Worm (Caenorhabditis elegans): Measurements from ENCODE around the gene F13H8.3.

Gene F13H8.3

ce11 chrII:6263685-6264084 is at the start of gene F13H8.3:
Gene F13H8.3 (plus strand): TSS chrII:6263985.
- TF ChIP-seq cog-1 (tag; optimal IDR thresholded peaks at IDR 0.05) (no peak), T22C8.4 (GFP tag; IDR thresholded peaks at IDR 0.05) (no peak), med-1 (GFP tag; optimal IDR thresholded peaks at IDR 0.05; ENCODE audit: insufficient read depth) (no peak), flt-1 (GFP tag; IDR thresholded peaks at IDR 0.05) (no peak), tab-1 (GFP tag; IDR thresholded peaks at IDR 0.05) (no peak), ztf-23 (GFP tag; IDR thresholded peaks at IDR 0.05) (no peak), ztf-29 (GFP tag; IDR thresholded peaks at IDR 0.05) (no peak), ref-1 (GFP tag; conservative IDR thresholded peaks at IDR 0.05) (no peak), klf-2 (GFP tag; conservative IDR thresholded peaks at IDR 0.05) (no peak)

- no peak for TF ChIP-seq tab-1 (GFP tag; IDR thresholded peaks at IDR 0.05)
- no peak for TF ChIP-seq med-1 (GFP tag; optimal IDR thresholded peaks at IDR 0.05; ENCODE audit: insufficient read depth)
- TF ChIP-seq T22C8.4 (GFP tag; IDR thresholded peaks at IDR 0.05), result no peak
- no peak for TF ChIP-seq klf-2 (GFP tag; conservative IDR thresholded peaks at IDR 0.05)
- no peak for TF ChIP-seq cog-1 (tag; optimal IDR thresholded peaks at IDR 0.05)
- no peak for TF ChIP-seq ref-1 (GFP tag; conservative IDR thresholded peaks at IDR 0.05)
- TF ChIP-seq ztf-29 (GFP tag; IDR thresholded peaks at IDR 0.05), result no peak
- TF ChIP-seq flt-1 (GFP tag; IDR thresholded peaks at IDR 0.05), result no peak
Measured at ce11 chrII:6219346-6219745, 44.4 kb upstream of the F13H8.3 start, which contains the start of gene mks-2. Gene mks-2 (minus strand): TSS chrII:6219446.

- no peak for TF ChIP-seq klf-2 (GFP tag; conservative IDR thresholded peaks at IDR 0.05)
- TF ChIP-seq ztf-23 (GFP tag; IDR thresholded peaks at IDR 0.05), result no peak
- no peak for TF ChIP-seq ref-1 (GFP tag; conservative IDR thresholded peaks at IDR 0.05)
- no peak for TF ChIP-seq med-1 (GFP tag; optimal IDR thresholded peaks at IDR 0.05; ENCODE audit: insufficient read depth)
- TF ChIP-seq flt-1 (GFP tag; IDR thresholded peaks at IDR 0.05), result no peak
- no peak for TF ChIP-seq cog-1 (tag; optimal IDR thresholded peaks at IDR 0.05)
- no peak for TF ChIP-seq tab-1 (GFP tag; IDR thresholded peaks at IDR 0.05)
- no peak for TF ChIP-seq ztf-29 (GFP tag; IDR thresholded peaks at IDR 0.05)
- TF ChIP-seq T22C8.4 (GFP tag; IDR thresholded peaks at IDR 0.05), result no peak
Measured at ce11 chrII:6221470-6221869, 42.3 kb upstream of the F13H8.3 start.

DNA sequence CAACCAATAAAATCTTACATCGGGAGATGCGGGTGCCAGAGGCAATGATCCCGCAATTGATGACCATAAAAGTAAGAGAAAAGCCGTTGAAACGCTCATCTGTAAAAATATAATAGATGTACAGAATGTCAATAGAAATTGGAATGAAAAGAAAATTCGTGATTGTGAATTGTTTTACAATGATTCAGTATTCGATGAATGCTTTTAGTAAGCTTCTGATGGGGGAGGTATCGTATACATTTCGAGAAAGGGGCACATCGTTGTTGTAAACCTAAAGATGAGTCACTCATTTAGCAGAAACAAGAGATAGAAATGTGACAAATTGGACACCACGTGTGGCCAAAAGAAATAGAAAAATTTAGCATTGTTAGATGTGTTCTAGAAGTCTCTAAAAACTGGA is 41.2 kb upstream of the F13H8.3 start, which contains the start of gene C30B5.6:
Gene C30B5.6 (minus strand): TSS at position 101 of the 400 bp plus-strand sequence.
- no peak for TF ChIP-seq ztf-29 (GFP tag; IDR thresholded peaks at IDR 0.05)
- no peak for TF ChIP-seq flt-1 (GFP tag; IDR thresholded peaks at IDR 0.05)
- no peak for TF ChIP-seq ztf-23 (GFP tag; IDR thresholded peaks at IDR 0.05)
- no peak for TF ChIP-seq T22C8.4 (GFP tag; IDR thresholded peaks at IDR 0.05)
- TF ChIP-seq tab-1 (GFP tag; IDR thresholded peaks at IDR 0.05), result no peak
- TF ChIP-seq ref-1 (GFP tag; conservative IDR thresholded peaks at IDR 0.05), result no peak
- TF ChIP-seq klf-2 (GFP tag; conservative IDR thresholded peaks at IDR 0.05), result no peak
- TF ChIP-seq med-1 (GFP tag; optimal IDR thresholded peaks at IDR 0.05; ENCODE audit: insufficient read depth), result no peak

DNA sequence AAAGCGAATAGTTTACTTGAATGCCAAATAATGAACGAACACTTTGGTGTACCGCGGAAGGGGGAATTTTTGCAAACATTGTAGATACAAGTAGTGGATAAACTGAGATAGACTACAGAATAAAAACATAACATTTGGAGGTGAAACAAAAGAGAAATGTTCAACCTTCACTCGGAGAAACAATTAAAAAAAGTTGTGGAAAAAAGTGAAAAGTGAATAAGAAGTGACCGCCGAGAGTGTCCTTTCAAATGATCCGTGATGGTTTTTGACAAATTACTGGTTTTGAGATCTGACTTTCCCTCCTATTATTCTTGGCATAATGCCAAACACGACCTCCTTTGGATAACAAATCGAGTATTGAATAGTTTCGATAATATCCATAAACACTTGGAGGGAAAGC is 40.0 kb upstream of the F13H8.3 start:
- TF ChIP-seq cog-1 (tag; optimal IDR thresholded peaks at IDR 0.05), result no peak
- TF ChIP-seq ztf-23 (GFP tag; IDR thresholded peaks at IDR 0.05), result no peak
- TF ChIP-seq klf-2 (GFP tag; conservative IDR thresholded peaks at IDR 0.05), result no peak
- no peak for TF ChIP-seq med-1 (GFP tag; optimal IDR thresholded peaks at IDR 0.05; ENCODE audit: insufficient read depth)
- TF ChIP-seq flt-1 (GFP tag; IDR thresholded peaks at IDR 0.05), result no peak

DNA sequence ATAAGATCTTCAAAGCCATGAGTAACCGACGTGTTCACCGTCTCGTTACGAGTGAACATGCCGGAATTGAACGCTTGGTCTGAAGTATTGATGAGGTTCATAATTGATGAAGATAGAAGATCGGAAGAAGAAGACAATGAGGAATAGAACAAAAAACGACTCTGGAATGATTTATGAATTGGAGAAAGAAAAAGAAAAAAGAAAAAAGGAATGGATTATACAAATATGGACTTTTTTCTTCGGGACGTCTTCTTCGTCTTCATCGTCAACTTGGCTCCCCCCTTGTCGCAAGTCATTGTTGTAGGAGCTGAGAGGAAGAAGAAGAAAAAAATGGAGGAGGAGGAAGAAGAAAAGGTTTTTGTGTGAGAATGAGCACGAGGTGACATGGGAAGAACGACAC is 36.8 kb upstream of the F13H8.3 start, which contains the start of gene srsy-2:
Gene srsy-2 (minus strand): TSS at position 101 of the 400 bp plus-strand sequence.
- TF ChIP-seq ztf-29 (GFP tag; IDR thresholded peaks at IDR 0.05) (no peak), tab-1 (GFP tag; IDR thresholded peaks at IDR 0.05) (no peak), ref-1 (GFP tag; conservative IDR thresholded peaks at IDR 0.05) (no peak), cog-1 (tag; optimal IDR thresholded peaks at IDR 0.05) (no peak)

- TF ChIP-seq med-1 (GFP tag; optimal IDR thresholded peaks at IDR 0.05; ENCODE audit: insufficient read depth) (no peak), tab-1 (GFP tag; IDR thresholded peaks at IDR 0.05) (no peak), ztf-29 (GFP tag; IDR thresholded peaks at IDR 0.05) (no peak), ztf-23 (GFP tag; IDR thresholded peaks at IDR 0.05) (no peak), flt-1 (GFP tag; IDR thresholded peaks at IDR 0.05) (no peak), cog-1 (tag; optimal IDR thresholded peaks at IDR 0.05) (no peak), T22C8.4 (GFP tag; IDR thresholded peaks at IDR 0.05) (no peak), klf-2 (GFP tag; conservative IDR thresholded peaks at IDR 0.05) (no peak), ref-1 (GFP tag; conservative IDR thresholded peaks at IDR 0.05) (no peak)
Measured at ce11 chrII:6230116-6230515, 33.7 kb upstream of the F13H8.3 start.

DNA sequence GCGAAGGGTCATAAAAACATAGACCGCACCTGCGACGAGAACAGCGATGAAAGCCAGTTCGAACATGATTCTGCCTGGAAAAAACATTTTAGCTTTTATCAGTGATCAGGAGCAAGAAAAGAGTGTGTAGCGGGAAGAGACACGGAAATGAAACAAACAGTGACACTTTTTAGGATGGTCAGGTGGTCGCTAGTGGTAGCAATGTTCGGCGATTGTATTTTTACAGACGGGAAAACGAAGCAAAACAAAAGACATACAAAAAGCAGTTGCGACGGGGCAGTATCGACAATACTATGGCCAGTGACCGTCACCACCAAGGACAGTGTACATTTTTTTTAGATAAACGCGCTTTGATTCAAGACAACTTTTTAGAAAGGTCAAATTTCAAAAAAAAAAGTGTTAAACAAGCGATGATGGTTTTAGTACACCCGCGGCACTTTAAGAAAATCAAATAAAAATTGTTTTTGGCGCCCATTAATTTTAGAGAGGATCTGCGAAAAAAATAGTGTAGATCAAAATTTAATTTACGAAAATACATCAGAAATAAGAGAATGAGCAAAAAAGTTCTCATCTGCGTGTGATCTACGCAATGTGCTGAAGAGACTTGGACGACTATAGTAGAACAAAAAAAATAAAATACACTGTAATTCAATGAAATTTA is 28.2 kb upstream of the F13H8.3 start, which contains the start of gene T24H7.9:
Gene T24H7.9 (minus strand): TSS at position 74 of the 661 bp plus-strand sequence.
- TF ChIP-seq flt-1 (GFP tag; IDR thresholded peaks at IDR 0.05), result no peak
- TF ChIP-seq tab-1 (GFP tag; IDR thresholded peaks at IDR 0.05), result no peak
- TF ChIP-seq ztf-23 (GFP tag; IDR thresholded peaks at IDR 0.05), result no peak
- no peak for TF ChIP-seq med-1 (GFP tag; optimal IDR thresholded peaks at IDR 0.05; ENCODE audit: insufficient read depth)
- no peak for TF ChIP-seq cog-1 (tag; optimal IDR thresholded peaks at IDR 0.05)
- no peak for TF ChIP-seq T22C8.4 (GFP tag; IDR thresholded peaks at IDR 0.05)
- no peak for TF ChIP-seq ztf-29 (GFP tag; IDR thresholded peaks at IDR 0.05)

DNA sequence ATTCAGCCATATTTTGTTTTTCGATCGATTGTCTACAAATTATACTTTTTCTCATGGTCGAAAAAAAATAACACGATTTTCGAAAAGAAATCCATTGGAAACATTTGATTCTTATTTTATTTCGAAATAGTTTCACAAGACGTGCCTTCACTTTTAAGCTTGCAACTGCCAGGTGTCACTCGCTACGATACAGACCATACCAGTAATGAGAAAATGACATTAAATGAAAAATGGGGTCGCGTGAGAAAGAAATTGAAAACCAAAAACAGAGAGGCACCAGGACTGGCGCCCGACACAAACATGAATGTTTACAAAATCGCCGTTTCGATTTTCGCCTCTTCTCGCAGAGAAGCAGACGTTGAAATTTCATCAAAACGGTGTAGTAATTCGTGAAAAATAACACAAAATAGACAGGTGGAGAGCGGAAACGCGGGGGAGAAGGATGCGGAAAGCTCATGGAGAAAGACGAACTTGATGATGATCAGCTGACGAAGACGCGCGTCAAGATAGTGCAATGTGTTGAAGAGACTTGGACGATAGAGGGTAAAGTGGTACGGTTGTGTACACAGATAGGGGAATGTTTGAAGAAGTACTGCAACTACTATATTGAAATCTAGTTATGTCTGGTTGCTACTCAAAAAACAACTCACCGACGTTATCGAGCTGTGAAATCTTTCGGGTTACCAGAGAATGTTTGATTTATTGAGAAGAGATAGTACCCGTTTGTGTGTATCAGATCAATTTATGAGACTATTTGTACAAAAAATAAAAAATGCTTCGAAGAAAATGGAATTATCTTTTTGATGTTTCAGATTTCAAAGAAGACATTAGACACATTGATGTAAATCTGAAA is 27.5 kb upstream of the F13H8.3 start:
- TF ChIP-seq ztf-29 (GFP tag; IDR thresholded peaks at IDR 0.05) (no peak), T22C8.4 (GFP tag; IDR thresholded peaks at IDR 0.05) (no peak), flt-1 (GFP tag; IDR thresholded peaks at IDR 0.05) (no peak), med-1 (GFP tag; optimal IDR thresholded peaks at IDR 0.05; ENCODE audit: insufficient read depth) (no peak), tab-1 (GFP tag; IDR thresholded peaks at IDR 0.05) (no peak), cog-1 (tag; optimal IDR thresholded peaks at IDR 0.05) (no peak), ztf-23 (GFP tag; IDR thresholded peaks at IDR 0.05) (no peak), ref-1 (GFP tag; conservative IDR thresholded peaks at IDR 0.05) (no peak), klf-2 (GFP tag; conservative IDR thresholded peaks at IDR 0.05) (no peak)

Data from whole organism, midembryonic.